Worm (Caenorhabditis elegans) whole organism, L1 larva: ENCODE data around the gene irld-50.

Source experiments
- C16A3.4 ChIP-seq: fragments of 150-350 bp; optimal IDR thresholded peaks from 2 replicates; lab custom pipeline; 2014; ENCODE audit warnings: missing biosample characterization, missing genetic modification characterization
- C34B4.2 ChIP-seq: sonication (generic microtip); optimal IDR thresholded peaks from 2 replicates; lab custom pipeline; 2017; ENCODE audit warnings: mild to moderate bottlenecking, missing genetic modification characterization, missing compliant biosample characterization
- Y116A8C.19 ChIP-seq: sonication (generic microtip); optimal IDR thresholded peaks from 2 replicates; lab custom pipeline; 2016; ENCODE audit warnings: missing compliant biosample characterization, missing genetic modification characterization, borderline replicate concordance
- blmp-1 ChIP-seq: fragments of 150-350 bp; optimal IDR thresholded peaks from 2 replicates; lab custom pipeline; 2014; ENCODE audit warnings: missing biosample characterization, missing genetic modification characterization
- ceh-63 ChIP-seq: fragments of 200-800 bp; sonication (Bioruptor generic); optimal IDR thresholded peaks from 2 replicates; lab custom pipeline; 2018; ENCODE audit warnings: mild to moderate bottlenecking, missing genetic modification characterization, missing compliant biosample characterization
- ceh-82 ChIP-seq, 3 experiments: fragments of 150-350 bp in 1 of 3; sonication (generic microtip) in 2 of 3; optimal IDR thresholded peaks; 2 replicates each; lab custom pipeline; 2014 to 2017; ENCODE audit warnings: missing biosample characterization in 3 of 3, missing genetic modification characterization in 3 of 3
- ceh-90 ChIP-seq: sonication (generic microtip); optimal IDR thresholded peaks from 2 replicates; lab custom pipeline; 2016; ENCODE audit warnings: missing genetic modification characterization, missing compliant biosample characterization
- ces-1 ChIP-seq: fragments of 150-350 bp; optimal IDR thresholded peaks from 2 replicates; lab custom pipeline; 2014; ENCODE audit warnings: missing biosample characterization, missing genetic modification reagents, missing genetic modification characterization
- dpl-1 ChIP-seq, 3 experiments: fragments of 150-350 bp in 2 of 3; sonication (generic microtip) in 1 of 3; optimal IDR thresholded peaks; 2 replicates each; lab custom pipeline; 2014 to 2017; ENCODE audit warnings: missing biosample characterization in 3 of 3, missing genetic modification characterization in 3 of 3, missing genetic modification reagents in 3 of 3
- dsc-1 ChIP-seq: sonication (generic microtip); optimal IDR thresholded peaks from 2 replicates; lab custom pipeline; 2016; ENCODE audit warnings: mild to moderate bottlenecking, missing genetic modification characterization, missing compliant biosample characterization
- efl-1 ChIP-seq, 4 experiments: fragments of 150-350 bp; optimal IDR thresholded peaks in 3 of 4; peaks in 1 of 4; 1 replicate in 1 of 4; 2 replicates in 3 of 4; lab custom pipeline; 2014; ENCODE audit warnings: missing biosample characterization in 2 of 4, missing genetic modification characterization in 2 of 4, missing genetic modification reagents in 2 of 4
- efl-3 ChIP-seq: fragments of 200-800 bp; sonication (Bioruptor generic); optimal IDR thresholded peaks from 2 replicates; lab custom pipeline; 2018; ENCODE audit warnings: mild to moderate bottlenecking, missing genetic modification characterization, missing compliant biosample characterization
- ets-5 ChIP-seq: fragments of 200-800 bp; sonication (Bioruptor generic); IDR thresholded peaks from 2 replicates; pipeline ENCODE4 v1.3.6; 2022; ENCODE audit warnings: missing genetic modification characterization, missing compliant biosample characterization
- fkh-10 ChIP-seq: sonication (generic microtip); optimal IDR thresholded peaks from 2 replicates; lab custom pipeline; 2017; ENCODE audit warnings: missing biosample characterization, missing genetic modification reagents, missing genetic modification characterization
- fos-1 ChIP-seq: fragments of 150-350 bp; optimal IDR thresholded peaks from 2 replicates; lab custom pipeline; 2014; ENCODE audit warnings: missing biosample characterization, missing genetic modification characterization
- irx-1 ChIP-seq: sonication (generic microtip); optimal IDR thresholded peaks from 2 replicates; lab custom pipeline; 2016; ENCODE audit warnings: missing genetic modification characterization, missing compliant biosample characterization
- isw-1 ChIP-seq: fragments of 200-800 bp; sonication (Bioruptor generic); IDR thresholded peaks from 2 replicates; pipeline ENCODE4 v1.3.6; 2022; ENCODE audit warnings: missing genetic modification characterization, missing compliant biosample characterization
- lin-14 ChIP-seq: fragments of 200-800 bp; sonication (Bioruptor generic); optimal IDR thresholded peaks from 2 replicates; lab custom pipeline; 2018; ENCODE audit warnings: mild to moderate bottlenecking, missing genetic modification characterization, moderate library complexity, missing compliant biosample characterization
- lin-15B ChIP-seq: fragments of 150-350 bp; sonication (generic microtip); optimal IDR thresholded peaks from 3 replicates; lab custom pipeline; 2014; ENCODE audit warnings: missing biosample characterization, missing genetic modification characterization
- lin-35 ChIP-seq, 2 experiments: fragments of 150-350 bp; optimal IDR thresholded peaks; 2 replicates each; lab custom pipeline; 2014; ENCODE audit warnings: missing biosample characterization in 2 of 2, missing genetic modification characterization in 2 of 2, missing genetic modification reagents in 2 of 2
- lin-39 ChIP-seq: fragments of 150-350 bp; optimal IDR thresholded peaks from 2 replicates; lab custom pipeline; 2014; ENCODE audit warnings: missing biosample characterization, missing genetic modification reagents, missing genetic modification characterization
- lir-3 ChIP-seq: sonication (generic microtip); optimal IDR thresholded peaks from 2 replicates; lab custom pipeline; 2016; ENCODE audit warnings: mild to moderate bottlenecking, missing genetic modification characterization, moderate library complexity, missing compliant biosample characterization; ENCODE audit not compliant: poor library complexity
- lsy-2 ChIP-seq, 2 experiments: fragments of 150-350 bp; optimal IDR thresholded peaks; 2 replicates each; lab custom pipeline; 2014; ENCODE audit warnings: missing biosample characterization in 2 of 2, missing genetic modification characterization in 2 of 2
- mab-9 ChIP-seq: fragments of 200-800 bp; sonication (Bioruptor generic); IDR thresholded peaks from 2 replicates; pipeline ENCODE4 v1.3.6; 2022; ENCODE audit warnings: missing genetic modification reagents, missing genetic modification characterization, missing compliant biosample characterization
- mef-2 ChIP-seq: fragments of 150-350 bp; optimal IDR thresholded peaks from 2 replicates; lab custom pipeline; 2014; ENCODE audit warnings: missing biosample characterization, missing genetic modification characterization
- mep-1 ChIP-seq: fragments of 150-350 bp; optimal IDR thresholded peaks from 2 replicates; lab custom pipeline; 2014; ENCODE audit warnings: missing biosample characterization, missing genetic modification characterization
- nhr-11 ChIP-seq: fragments of 150-350 bp; optimal IDR thresholded peaks from 2 replicates; lab custom pipeline; 2014; ENCODE audit warnings: missing biosample characterization, missing genetic modification characterization
- nhr-19 ChIP-seq: fragments of 200-800 bp; sonication (Bioruptor generic); conservative IDR thresholded peaks from 2 replicates; pipeline ENCODE4 v1.3.6; 2022; ENCODE audit warnings: missing genetic modification characterization, missing compliant biosample characterization
- nhr-237 ChIP-seq: fragments of 150-350 bp; optimal IDR thresholded peaks from 2 replicates; lab custom pipeline; 2014; ENCODE audit warnings: missing biosample characterization, missing genetic modification characterization
- nhr-71 ChIP-seq: sonication (generic microtip); optimal IDR thresholded peaks from 2 replicates; lab custom pipeline; 2016; ENCODE audit warnings: mild to moderate bottlenecking, missing genetic modification characterization, moderate library complexity, missing compliant biosample characterization
- nhr-77 ChIP-seq: fragments of 150-350 bp; optimal IDR thresholded peaks from 2 replicates; lab custom pipeline; 2014; ENCODE audit warnings: missing biosample characterization, missing genetic modification characterization
- nhr-84 ChIP-seq: sonication (generic microtip); optimal IDR thresholded peaks from 2 replicates; lab custom pipeline; 2017; ENCODE audit warnings: missing biosample characterization, missing genetic modification characterization
- nhr-85 ChIP-seq: sonication (generic microtip); peaks from one replicate; lab custom pipeline; 2016; ENCODE audit warnings: missing genetic modification characterization, inconsistent platforms, missing compliant biosample characterization
- pax-3 ChIP-seq: fragments of 200-800 bp; sonication (Bioruptor generic); optimal IDR thresholded peaks from 2 replicates; lab custom pipeline; 2018; ENCODE audit warnings: mild to moderate bottlenecking, missing genetic modification characterization, moderate library complexity, missing compliant biosample characterization
- pqm-1 ChIP-seq: sonication (generic microtip); optimal IDR thresholded peaks from 3 replicates; lab custom pipeline; 2017; ENCODE audit warnings: missing biosample characterization, missing genetic modification characterization
- snpc-4 ChIP-seq: fragments of 150-350 bp; optimal IDR thresholded peaks from 2 replicates; lab custom pipeline; 2014; ENCODE audit warnings: missing biosample characterization, missing genetic modification characterization
- swsn-7 ChIP-seq: sonication (generic microtip); optimal IDR thresholded peaks from 2 replicates; lab custom pipeline; 2016; ENCODE audit warnings: missing genetic modification characterization, missing compliant biosample characterization
- tlp-1 ChIP-seq: fragments of 150-350 bp; optimal IDR thresholded peaks from 2 replicates; lab custom pipeline; 2014; ENCODE audit warnings: missing biosample characterization, missing genetic modification characterization
- unc-130 ChIP-seq: fragments of 150-350 bp; optimal IDR thresholded peaks from 2 replicates; lab custom pipeline; 2017; ENCODE audit warnings: missing biosample characterization, missing genetic modification characterization, inconsistent platforms
- unc-30 ChIP-seq: sonication (generic microtip); optimal IDR thresholded peaks from 2 replicates; lab custom pipeline; 2017; ENCODE audit warnings: missing biosample characterization, missing genetic modification characterization
- unc-86 ChIP-seq: sonication (generic microtip); optimal IDR thresholded peaks from 2 replicates; lab custom pipeline; 2016; ENCODE audit warnings: missing genetic modification characterization, missing compliant biosample characterization
- vab-15 ChIP-seq: sonication (generic microtip); optimal IDR thresholded peaks from 2 replicates; lab custom pipeline; 2017; ENCODE audit warnings: missing genotype, mild to moderate bottlenecking, missing genetic modification characterization, missing compliant biosample characterization
- xbp-1 ChIP-seq: sonication (generic microtip); optimal IDR thresholded peaks from 2 replicates; lab custom pipeline; 2016; ENCODE audit warnings: missing genetic modification characterization, missing compliant biosample characterization
- zag-1 ChIP-seq: fragments of 150-350 bp; optimal IDR thresholded peaks from 2 replicates; lab custom pipeline; 2014; ENCODE audit warnings: missing biosample characterization, missing genetic modification characterization
- zip-4 ChIP-seq: fragments of 200-800 bp; sonication (Bioruptor generic); optimal IDR thresholded peaks from 2 replicates; lab custom pipeline; 2018; ENCODE audit warnings: mild to moderate bottlenecking, missing genetic modification characterization, moderate library complexity, missing compliant biosample characterization

Gene irld-50

ce11 chrII:2987854-2988350 lies 44.0 kb upstream of the irld-50 start, which contains the start of gene lido-7 (continued):
- peak; percentile 15 for TF ChIP-seq unc-86 (tag; lab: Kevin White, UChicago)
- TF ChIP-seq ceh-82 (tag; optimal IDR thresholded peaks at IDR 0.05; lab: Kevin White, UChicago): peak in 1 of 3 experiments; percentile 35
- peak; percentile 83 for TF ChIP-seq lin-14 (GFP tag; lab: Kevin White, UChicago)
- TF ChIP-seq isw-1 (GFP tag; lab: Robert Waterston, UW): peak; percentile 13; the same call in 1 of the 2 replicates
- no peak for TF ChIP-seq tlp-1 (tag; lab: Kevin White, UChicago)
- TF ChIP-seq fkh-10 (GFP tag; lab: Kevin White, UChicago): no peak
- TF ChIP-seq ces-1 (GFP tag; lab: Kevin White, UChicago): no peak
- no peak for TF ChIP-seq xbp-1 (tag; lab: Kevin White, UChicago)
- no peak for TF ChIP-seq Y116A8C.19 (tag; lab: Kevin White, UChicago)
- no peak for TF ChIP-seq mab-9
- peak; percentile 12 for TF ChIP-seq dsc-1 (tag; lab: Kevin White, UChicago)
- peak; percentile 31 to 56 for TF ChIP-seq lsy-2 (tag; optimal IDR thresholded peaks at IDR 0.05; lab: Kevin White, UChicago)
- no peak for TF ChIP-seq nhr-77 (tag; lab: Kevin White, UChicago)
- TF ChIP-seq irx-1 (tag; lab: Kevin White, UChicago): peak; percentile 28
- no peak for TF ChIP-seq pax-3
- peak in 2 of 3 experiments; percentile 20 to 31 for TF ChIP-seq dpl-1 (GFP tag; optimal IDR thresholded peaks at IDR 0.05; lab: Kevin White, UChicago)
- TF ChIP-seq ceh-90 (tag; lab: Kevin White, UChicago): no peak
- TF ChIP-seq nhr-85 (tag; lab: Kevin White, UChicago): peak; percentile 74
- TF ChIP-seq nhr-11 (tag; lab: Kevin White, UChicago): no peak
- no peak for TF ChIP-seq mef-2 (tag; lab: Kevin White, UChicago)
- TF ChIP-seq vab-15: peak; percentile 6
- no peak for TF ChIP-seq ets-5 (GFP tag; lab: Robert Waterston, UW)
- TF ChIP-seq nhr-71 (tag; lab: Kevin White, UChicago): peak; percentile 71
- no peak for TF ChIP-seq blmp-1 (tag; lab: Kevin White, UChicago)
- TF ChIP-seq fos-1 (tag; lab: Kevin White, UChicago): no peak
- no peak for TF ChIP-seq zag-1 (tag; lab: Kevin White, UChicago)
- TF ChIP-seq unc-130 (tag; lab: Kevin White, UChicago): no peak
- no peak for TF ChIP-seq lin-15B
- no peak for TF ChIP-seq C16A3.4
- peak; percentile 61 to 64 for TF ChIP-seq efl-1 (optimal IDR thresholded peaks at IDR 0.05; lab: Kevin White, UChicago)
- peak; percentile 30 to 44 for TF ChIP-seq efl-1 (GFP tag; optimal IDR thresholded peaks at IDR 0.05 in 1 of 2; lab: Kevin White, UChicago)
- TF ChIP-seq efl-3 (GFP tag; lab: Kevin White, UChicago): no peak
- peak; percentile 38; the same call in 1 of the 2 replicates for TF ChIP-seq nhr-19 (GFP tag; lab: Robert Waterston, UW)
- TF ChIP-seq lin-35 (GFP tag; optimal IDR thresholded peaks at IDR 0.05; lab: Kevin White, UChicago): peak; percentile 27 to 59
- no peak for TF ChIP-seq unc-30
- TF ChIP-seq lin-39 (tag; lab: Kevin White, UChicago): no peak
- no peak for TF ChIP-seq zip-4 (GFP tag; lab: Kevin White, UChicago)
- TF ChIP-seq snpc-4 (tag; lab: Kevin White, UChicago): no peak
- TF ChIP-seq ceh-63 (GFP tag; lab: Kevin White, UChicago): no peak
- no peak for TF ChIP-seq C34B4.2 (tag; lab: Kevin White, UChicago)
- no peak for TF ChIP-seq lir-3 (tag; lab: Kevin White, UChicago)
- TF ChIP-seq swsn-7 (tag; lab: Kevin White, UChicago): peak; percentile 59
- TF ChIP-seq mep-1: peak; percentile 6
- no peak for TF ChIP-seq nhr-84 (tag; lab: Kevin White, UChicago)
- no peak for TF ChIP-seq pqm-1
- no peak for TF ChIP-seq nhr-237 (tag; lab: Kevin White, UChicago)
